Fruit fly (Drosophila melanogaster): ENCODE results near the gene CG3191.

CG3191 gene

dm6 chrX:2274704-2275199 is 23.0 kb upstream of the CG3191 start, which contains the start of gene Grp170 (continued):
- TF ChIP-seq Vsx1 (GFP tag; optimal IDR thresholded peaks at IDR 0.05) (no peak), Myb (GFP tag; optimal IDR thresholded peaks at IDR 0.05) (peak; percentile 48), nerfin-2 (GFP tag; IDR thresholded peaks at IDR 0.05; ENCODE audit: partially characterized antibody) (peak; percentile 67), lmd (GFP tag; IDR thresholded peaks at IDR 0.05) (no peak), CG7928 (GFP tag; optimal IDR thresholded peaks at IDR 0.05) (no peak), CG6175 (GFP tag; IDR thresholded peaks at IDR 0.05) (no peak), CG12299 (tag; optimal IDR thresholded peaks at IDR 0.05) (no peak), CG2199 (GFP tag; IDR thresholded peaks at IDR 0.05) (no peak), gem (tag; optimal IDR thresholded peaks at IDR 0.05) (no peak), ac (GFP tag; optimal IDR thresholded peaks at IDR 0.05) (no peak), tna (GFP tag; IDR thresholded peaks at IDR 0.05; ENCODE audit: partially characterized antibody) (peak; percentile 86), Oli (tag; optimal IDR thresholded peaks at IDR 0.05) (no peak), CG14860 (GFP tag; IDR thresholded peaks at IDR 0.05; ENCODE audit: partially characterized antibody) (peak; percentile 78), CG18262 (tag; optimal IDR thresholded peaks at IDR 0.05) (no peak), CG10366 (GFP tag; IDR thresholded peaks at IDR 0.05) (no peak), CG14014 (GFP tag; IDR thresholded peaks at IDR 0.05) (no peak), jigr1 (GFP tag; IDR thresholded peaks at IDR 0.05) (no peak), HmgZ (tag; optimal IDR thresholded peaks at IDR 0.05) (peak; percentile 25), bbx (GFP tag; IDR thresholded peaks at IDR 0.05; ENCODE audit: partially characterized antibody) (peak; percentile 92), Max (GFP tag; optimal IDR thresholded peaks at IDR 0.05) (no peak), exex (tag; optimal IDR thresholded peaks at IDR 0.05) (no peak), HLH4C (GFP tag; IDR thresholded peaks at IDR 0.05; ENCODE audit: partially characterized antibody) (peak; percentile 70), lab (GFP tag; optimal IDR thresholded peaks at IDR 0.05) (peak; percentile 12), rib (GFP tag; IDR thresholded peaks at IDR 0.05) (no peak), Tbp (GFP tag; optimal IDR thresholded peaks at IDR 0.05) (no peak), run (tag; optimal IDR thresholded peaks at IDR 0.05) (no peak), CG8944 (GFP tag; optimal IDR thresholded peaks at IDR 0.05) (no peak), CG5180 (GFP tag; optimal IDR thresholded peaks at IDR 0.05) (no peak), tin (GFP tag; optimal IDR thresholded peaks at IDR 0.05) (no peak)

DNA sequence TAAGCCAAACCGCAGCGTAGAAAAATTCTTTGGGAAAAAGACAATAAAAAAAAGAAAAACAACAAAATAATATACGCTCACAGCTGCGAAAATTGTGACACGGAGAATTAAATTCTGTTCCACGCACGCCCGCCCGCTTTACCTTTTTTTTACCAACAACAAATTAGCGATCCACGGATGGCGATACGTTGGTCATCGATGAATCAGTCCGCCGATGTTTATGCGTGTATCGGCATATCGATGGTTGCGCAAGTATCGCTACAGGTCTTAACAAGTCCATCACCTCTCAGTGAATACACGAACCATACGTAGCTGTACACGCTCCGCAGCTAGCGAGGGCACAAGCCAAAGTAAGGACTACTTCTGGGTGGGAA is 18.8 kb upstream of the CG3191 start, which contains the start of gene CG2924:
TSS of gene CG2924 (minus strand) at position 205 of the 374 bp plus-strand sequence.
- peak; percentile 68 for TF ChIP-seq kay (GFP tag; optimal IDR thresholded peaks at IDR 0.05)
- peak; percentile 30 for TF ChIP-seq maf-S (GFP tag; optimal IDR thresholded peaks at IDR 0.05)
- TF ChIP-seq tx (GFP tag; optimal IDR thresholded peaks at IDR 0.05), result peak; percentile 28
- TF ChIP-seq pan (optimal IDR thresholded peaks at IDR 0.05), result no peak
- no peak for TF ChIP-seq pan (GFP tag; optimal IDR thresholded peaks at IDR 0.05 in 1 of 2, IDR thresholded peaks at IDR 0.05 in 1 of 2)
- no peak for TF ChIP-seq CG4820 (GFP tag; optimal IDR thresholded peaks at IDR 0.05)
- no peak for TF ChIP-seq CG10431 (GFP tag; optimal IDR thresholded peaks at IDR 0.05)
- peak; percentile 92 for TF ChIP-seq Ets97D (GFP tag; optimal IDR thresholded peaks at IDR 0.05)
- no peak for TF ChIP-seq aop (GFP tag; IDR thresholded peaks at IDR 0.05)
- peak; percentile 99 for TF ChIP-seq Scr (GFP tag; IDR thresholded peaks at IDR 0.05; ENCODE audit: partially characterized antibody)
- TF ChIP-seq Lpt (GFP tag; optimal IDR thresholded peaks at IDR 0.05), result no peak
- peak; percentile 100 for TF ChIP-seq Opbp (GFP tag; IDR thresholded peaks at IDR 0.05; ENCODE audit: partially characterized antibody)
- TF ChIP-seq Lim3 (GFP tag; IDR thresholded peaks at IDR 0.05), result no peak
- peak; percentile 56 for TF ChIP-seq luna (GFP tag; optimal IDR thresholded peaks at IDR 0.05)
- no peak for TF ChIP-seq CG8478 (optimal IDR thresholded peaks at IDR 0.05)
- peak; percentile 23 for TF ChIP-seq Asciz (GFP tag; optimal IDR thresholded peaks at IDR 0.05)
- peak; percentile 16 for TF ChIP-seq CG7839 (tag; optimal IDR thresholded peaks at IDR 0.05)
- TF ChIP-seq Doc3 (GFP tag; IDR thresholded peaks at IDR 0.05; ENCODE audit: partially characterized antibody), result peak; percentile 98
- TF ChIP-seq btn (GFP tag; optimal IDR thresholded peaks at IDR 0.05), result no peak
- no peak for TF ChIP-seq en (GFP tag; optimal IDR thresholded peaks at IDR 0.05)
- no peak for TF ChIP-seq org-1 (GFP tag; optimal IDR thresholded peaks at IDR 0.05)
- TF ChIP-seq CG10366 (GFP tag; IDR thresholded peaks at IDR 0.05), result peak; percentile 49
- TF ChIP-seq nerfin-1 (tag; optimal IDR thresholded peaks at IDR 0.05), result peak; percentile 34
- TF ChIP-seq sob (GFP tag; IDR thresholded peaks at IDR 0.05), result peak; percentile 81
- no peak for TF ChIP-seq CkIIα-i1 (GFP tag; IDR thresholded peaks at IDR 0.05)

Data from whole organism, embryonic.